Worm (Caenorhabditis elegans) whole organism, midembryonic: ENCODE measurements around the gene thoc-2.

ENCODE experiments used
- T22C8.4 ChIP-seq: fragments of 200-800 bp; sonication (Bioruptor generic); IDR thresholded peaks from 2 replicates; pipeline ENCODE4 v1.3.6; 2022; ENCODE audit warnings: missing genetic modification characterization, missing compliant biosample characterization
- cog-1 ChIP-seq: sonication (generic microtip); optimal IDR thresholded peaks from 2 replicates; lab custom pipeline; 2016; ENCODE audit warnings: missing genetic modification characterization, missing compliant biosample characterization
- flt-1 ChIP-seq: fragments of 200-800 bp; sonication (Bioruptor generic); IDR thresholded peaks from 2 replicates; pipeline ENCODE4 v1.3.6; 2022; ENCODE audit warnings: missing genetic modification characterization, missing compliant biosample characterization
- klf-2 ChIP-seq: fragments of 200-800 bp; sonication (Bioruptor generic); conservative IDR thresholded peaks from 2 replicates; pipeline ENCODE4 v1.3.6; 2022; ENCODE audit warnings: missing genetic modification reagents, missing genetic modification characterization, missing compliant biosample characterization
- med-1 ChIP-seq: sonication (generic microtip); optimal IDR thresholded peaks from 2 replicates; lab custom pipeline; 2017; ENCODE audit warnings: missing genetic modification characterization, mild to moderate bottlenecking, missing compliant biosample characterization, antibody characterized with exemption, missing genetic modification reagents; ENCODE audit not compliant: insufficient read depth
- ref-1 ChIP-seq: fragments of 200-800 bp; sonication (Bioruptor generic); conservative IDR thresholded peaks from 2 replicates; pipeline ENCODE4 v1.3.6; 2022; ENCODE audit warnings: missing genetic modification reagents, missing genetic modification characterization, missing compliant biosample characterization
- tab-1 ChIP-seq: fragments of 200-800 bp; sonication (Bioruptor generic); IDR thresholded peaks from 2 replicates; pipeline ENCODE4 v1.3.6; 2022; ENCODE audit warnings: missing genetic modification characterization, missing compliant biosample characterization
- ztf-23 ChIP-seq: fragments of 200-800 bp; sonication (Bioruptor generic); IDR thresholded peaks from 2 replicates; pipeline ENCODE4 v1.3.6; 2022; ENCODE audit warnings: missing genetic modification reagents, missing genetic modification characterization, missing compliant biosample characterization
- ztf-29 ChIP-seq: fragments of 200-800 bp; sonication (Bioruptor generic); IDR thresholded peaks from 2 replicates; pipeline ENCODE4 v1.3.6; 2022; ENCODE audit warnings: missing genetic modification reagents, missing genetic modification characterization, missing compliant biosample characterization

thoc-2 gene

ce11 chrIII:6420995-6421404 lies 53.2 kb downstream of the thoc-2 start:
- TF ChIP-seq T22C8.4 (no peak), flt-1 (0 out of 2 replicates have a peak, but pooled peaks have one; percentile 8), med-1 (no peak), ref-1 (GFP tag; lab: Robert Waterston, UW) (no peak), ztf-29 (GFP tag; lab: Robert Waterston, UW) (peak; percentile 39; the same call in 1 of the 2 replicates), cog-1 (tag; lab: Kevin White, UChicago) (peak; percentile 33)

- TF ChIP-seq flt-1 (no peak), ref-1 (GFP tag; lab: Robert Waterston, UW) (no peak), ztf-29 (GFP tag; lab: Robert Waterston, UW) (no peak), ztf-23 (GFP tag; lab: Robert Waterston, UW) (no peak), tab-1 (GFP tag; lab: Robert Waterston, UW) (no peak), med-1 (no peak), klf-2 (GFP tag; lab: Robert Waterston, UW) (no peak), cog-1 (tag; lab: Kevin White, UChicago) (no peak), T22C8.4 (no peak)
These were observed 53.6 kb downstream of the thoc-2 start for ce11 chrIII:6421473-6421872.

ce11 chrIII:6421973-6422511 lies 54.2 kb downstream of the thoc-2 start:
- no peak for TF ChIP-seq T22C8.4
- no peak for TF ChIP-seq ref-1 (GFP tag; lab: Robert Waterston, UW)
- no peak for TF ChIP-seq tab-1 (GFP tag; lab: Robert Waterston, UW)
- TF ChIP-seq flt-1: no peak

- no peak for TF ChIP-seq ztf-23 (GFP tag; lab: Robert Waterston, UW)
These were observed 54.9 kb downstream of the thoc-2 start for ce11 chrIII:6422721-6423120.
